Fruit fly (Drosophila melanogaster) whole organism, embryonic: ENCODE measurements around the gene spn-B.

Source experiments
- Bteb2 ChIP-seq: fragments of 200-800 bp; sonication (Bioruptor generic); optimal IDR thresholded peaks from 2 replicates; lab custom pipeline; 2016; ENCODE audit warnings: missing biosample characterization, missing genetic modification characterization
- CG10543 ChIP-seq: fragments of 200-800 bp; sonication (Bioruptor generic); optimal IDR thresholded peaks from 3 replicates; lab custom pipeline; 2017; ENCODE audit warnings: missing biosample characterization, mild to moderate bottlenecking, missing genetic modification characterization, moderate library complexity
- CG10565 ChIP-seq: fragments of 200-800 bp; sonication (Bioruptor generic); optimal IDR thresholded peaks from 3 replicates; lab custom pipeline; 2016; ENCODE audit warnings: missing biosample characterization, mild to moderate bottlenecking, missing genetic modification characterization
- CG10654 ChIP-seq: fragments of 200-800 bp; sonication (Bioruptor generic); optimal IDR thresholded peaks from 2 replicates; lab custom pipeline; 2016; ENCODE audit warnings: missing biosample characterization, missing genetic modification characterization
- CG11093 ChIP-seq: fragments of 200-800 bp; sonication (Bioruptor generic); IDR thresholded peaks from 3 replicates; pipeline ENCODE4 v1.3.6; 2022; ENCODE audit warnings: missing biosample characterization, missing genetic modification characterization
- CG11695 ChIP-seq: fragments of 200-800 bp; sonication (Bioruptor generic); IDR thresholded peaks from 3 replicates; pipeline ENCODE4 v1.3.6; 2022; ENCODE audit warnings: missing biosample characterization, missing genetic modification characterization
- CG1233 ChIP-seq: fragments of 200-800 bp; sonication (Bioruptor generic); optimal IDR thresholded peaks from 4 replicates; lab custom pipeline; 2018; ENCODE audit warnings: missing biosample characterization, mild to moderate bottlenecking, missing genetic modification characterization
- CG12744 ChIP-seq: fragments of 200-800 bp; sonication (Bioruptor generic); optimal IDR thresholded peaks from 2 replicates; lab custom pipeline; 2016; ENCODE audit warnings: missing biosample characterization, missing genetic modification characterization
- CG12942 ChIP-seq: fragments of 200-800 bp; sonication (Bioruptor generic); optimal IDR thresholded peaks from 3 replicates; lab custom pipeline; 2016; ENCODE audit warnings: missing biosample characterization, missing genetic modification characterization
- CG14667 ChIP-seq: fragments of 200-800 bp; sonication (Bioruptor generic); IDR thresholded peaks from 2 replicates; pipeline ENCODE4 v1.3.6; 2022; ENCODE audit warnings: missing biosample characterization, missing genetic modification characterization
- CG1529 ChIP-seq: fragments of 200-800 bp; sonication (Bioruptor generic); optimal IDR thresholded peaks from 3 replicates; lab custom pipeline; 2018; ENCODE audit warnings: missing biosample characterization, missing genetic modification characterization
- CG16813 ChIP-seq: fragments of 200-800 bp; sonication (Bioruptor generic); IDR thresholded peaks from 3 replicates; pipeline ENCODE4 v1.3.6; 2022; ENCODE audit warnings: missing biosample characterization, missing genetic modification characterization; ENCODE audit not compliant: partially characterized antibody
- CG17328 ChIP-seq: fragments of 200-800 bp; sonication (Bioruptor generic); IDR thresholded peaks from 2 replicates; pipeline ENCODE4 v1.3.6; 2022; ENCODE audit warnings: missing biosample characterization, missing genetic modification characterization
- CG3163 ChIP-seq: fragments of 200-800 bp; sonication (Bioruptor generic); optimal IDR thresholded peaks from 3 replicates; lab custom pipeline; 2016; ENCODE audit warnings: missing biosample characterization, missing genetic modification characterization
- CG3838 ChIP-seq: fragments of 200-800 bp; sonication (Bioruptor generic); optimal IDR thresholded peaks from 3 replicates; lab custom pipeline; 2016; ENCODE audit warnings: missing biosample characterization, missing genetic modification characterization
- CG4328 ChIP-seq: fragments of 200-800 bp; sonication (Bioruptor generic); optimal IDR thresholded peaks from 3 replicates; lab custom pipeline; 2017; ENCODE audit warnings: missing biosample characterization, missing genetic modification reagents, missing genetic modification characterization
- CG4360 ChIP-seq: fragments of 200-800 bp; sonication (Bioruptor generic); IDR thresholded peaks from 2 replicates; pipeline ENCODE4 v1.3.6; 2022; ENCODE audit warnings: missing biosample characterization, missing genetic modification characterization
- CG4617 ChIP-seq: fragments of 200-800 bp; sonication (Bioruptor generic); optimal IDR thresholded peaks from 3 replicates; lab custom pipeline; 2016; ENCODE audit warnings: missing biosample characterization, missing genetic modification characterization, borderline replicate concordance
- CG4820 ChIP-seq: fragments of 200-800 bp; sonication (Bioruptor generic); optimal IDR thresholded peaks from 3 replicates; lab custom pipeline; 2016; ENCODE audit warnings: missing biosample characterization, missing genetic modification characterization
- CG5953 ChIP-seq: fragments of 200-800 bp; sonication (Bioruptor generic); IDR thresholded peaks from 2 replicates; pipeline ENCODE4 v1.3.6; 2022; ENCODE audit warnings: missing biosample characterization, missing genetic modification characterization
- CG6272 ChIP-seq: fragments of 200-800 bp; sonication (Bioruptor generic); IDR thresholded peaks from 2 replicates; pipeline ENCODE4 v1.3.6; 2022; ENCODE audit warnings: missing biosample characterization, missing genetic modification characterization
- CG6683 ChIP-seq: fragments of 200-800 bp; sonication (Bioruptor generic); optimal IDR thresholded peaks from 2 replicates; lab custom pipeline; 2017; ENCODE audit warnings: missing biosample characterization, mild to moderate bottlenecking, missing genetic modification characterization, missing genetic modification reagents
- CG7786 ChIP-seq: fragments of 200-800 bp; sonication (Bioruptor generic); optimal IDR thresholded peaks from 2 replicates; lab custom pipeline; 2016; ENCODE audit warnings: missing biosample characterization, missing genetic modification characterization
- CG7987 ChIP-seq: fragments of 200-800 bp; sonication (Bioruptor generic); optimal IDR thresholded peaks from 2 replicates; lab custom pipeline; 2018; ENCODE audit warnings: missing biosample characterization, mild to moderate bottlenecking, missing genetic modification characterization, moderate library complexity
- CG9437 ChIP-seq: fragments of 200-800 bp; sonication (Bioruptor generic); optimal IDR thresholded peaks from 2 replicates; lab custom pipeline; 2018; ENCODE audit warnings: missing biosample characterization, mild to moderate bottlenecking, missing genetic modification characterization
- Camta ChIP-seq: fragments of 200-800 bp; sonication (Bioruptor generic); optimal IDR thresholded peaks from 2 replicates; lab custom pipeline; 2016; ENCODE audit warnings: missing biosample characterization, missing genetic modification characterization
- Dp ChIP-seq: fragments of 200-800 bp; sonication (Bioruptor generic); optimal IDR thresholded peaks from 2 replicates; lab custom pipeline; 2018; ENCODE audit warnings: missing biosample characterization, mild to moderate bottlenecking, missing genetic modification characterization, moderate library complexity
- Gsc ChIP-seq: fragments of 200-800 bp; sonication (Bioruptor generic); IDR thresholded peaks from 2 replicates; pipeline ENCODE4 v1.3.6; 2022; ENCODE audit warnings: missing biosample characterization, missing genetic modification characterization
- Gug ChIP-seq: fragments of 200-800 bp; sonication (Bioruptor generic); IDR thresholded peaks from 4 replicates; pipeline ENCODE4 v1.3.6; 2022; ENCODE audit warnings: missing biosample characterization, missing genetic modification characterization
- Hr78 ChIP-seq, 2 experiments: fragments of 200-800 bp in 1 of 2; fragments of >200 bp in 1 of 2; sonication (Bioruptor generic) in 1 of 2; optimal IDR thresholded peaks; 2 replicates each; lab custom pipeline; 2017 to 2019; ENCODE audit warnings: missing biosample characterization in 2 of 2, missing genetic modification characterization in 2 of 2, mild to moderate bottlenecking in 1 of 2, moderate library complexity in 1 of 2
- NK7.1 ChIP-seq: fragments of 200-800 bp; sonication (Bioruptor generic); optimal IDR thresholded peaks from 3 replicates; lab custom pipeline; 2016; ENCODE audit warnings: missing biosample characterization, missing genetic modification characterization
- Neu2 ChIP-seq: fragments of 200-800 bp; sonication (Bioruptor generic); optimal IDR thresholded peaks from 3 replicates; lab custom pipeline; 2016; ENCODE audit warnings: missing biosample characterization, missing genetic modification characterization, borderline replicate concordance
- Optix ChIP-seq: fragments of 200-800 bp; sonication (Bioruptor generic); IDR thresholded peaks from 3 replicates; pipeline ENCODE4 v1.3.6; 2022; ENCODE audit warnings: missing biosample characterization, missing genetic modification characterization
- Xbp1 ChIP-seq: fragments of 200-800 bp; sonication (Bioruptor generic); optimal IDR thresholded peaks from 3 replicates; lab custom pipeline; 2016; ENCODE audit warnings: missing biosample characterization, mild to moderate bottlenecking, missing genetic modification characterization
- ara ChIP-seq: fragments of 200-800 bp; sonication (Bioruptor generic); IDR thresholded peaks from 2 replicates; pipeline ENCODE4 v1.3.6; 2022; ENCODE audit warnings: missing biosample characterization, missing genetic modification characterization
- cad ChIP-seq: fragments of >200 bp; optimal IDR thresholded peaks from 2 replicates; lab custom pipeline; 2017; ENCODE audit warnings: missing biosample characterization, missing genetic modification characterization
- caup ChIP-seq: fragments of 200-800 bp; sonication (Bioruptor generic); optimal IDR thresholded peaks from 3 replicates; lab custom pipeline; 2017; ENCODE audit warnings: missing biosample characterization, mild to moderate bottlenecking, missing genetic modification characterization, moderate library complexity; ENCODE audit not compliant: severe bottlenecking
- ci ChIP-seq: fragments of 200-800 bp; sonication (Bioruptor generic); IDR thresholded peaks from 3 replicates; pipeline ENCODE4 v1.3.6; 2022; ENCODE audit warnings: missing biosample characterization, missing genetic modification characterization
- exex ChIP-seq: fragments of 200-800 bp; sonication (Bioruptor generic); optimal IDR thresholded peaks from 4 replicates; lab custom pipeline; 2018; ENCODE audit warnings: missing biosample characterization, mild to moderate bottlenecking, missing genetic modification characterization, moderate library complexity
- grau ChIP-seq: fragments of 200-800 bp; optimal IDR thresholded peaks from 3 replicates; lab custom pipeline; 2019; ENCODE audit warnings: missing biosample characterization, mild to moderate bottlenecking, missing genetic modification characterization, moderate library complexity
- jing ChIP-seq: fragments of 200-800 bp; sonication (Bioruptor generic); optimal IDR thresholded peaks from 2 replicates; lab custom pipeline; 2018; ENCODE audit warnings: missing biosample characterization, mild to moderate bottlenecking, missing genetic modification characterization
- ken ChIP-seq: fragments of 200-800 bp; sonication (Bioruptor generic); IDR thresholded peaks from 3 replicates; pipeline ENCODE4 v1.3.6; 2022; ENCODE audit warnings: missing biosample characterization, missing genetic modification characterization
- nerfin-1 ChIP-seq: fragments of 200-800 bp; sonication (Bioruptor generic); optimal IDR thresholded peaks from 3 replicates; lab custom pipeline; 2019; ENCODE audit warnings: missing biosample characterization, mild to moderate bottlenecking, missing genetic modification characterization, moderate library complexity
- sima ChIP-seq: fragments of 200-800 bp; sonication (Bioruptor generic); optimal IDR thresholded peaks from 2 replicates; lab custom pipeline; 2016; ENCODE audit warnings: missing biosample characterization, missing genetic modification characterization
- sqz ChIP-seq: fragments of 200-800 bp; sonication (Bioruptor generic); optimal IDR thresholded peaks from 3 replicates; lab custom pipeline; 2018; ENCODE audit warnings: missing biosample characterization, mild to moderate bottlenecking, missing genetic modification characterization
- tna ChIP-seq: fragments of 200-800 bp; sonication (Bioruptor generic); IDR thresholded peaks from 2 replicates; pipeline ENCODE4 v1.3.6; 2022; ENCODE audit warnings: missing biosample characterization, missing genetic modification characterization; ENCODE audit not compliant: partially characterized antibody
- tup ChIP-seq: fragments of 200-800 bp; sonication (Bioruptor generic); optimal IDR thresholded peaks from 2 replicates; lab custom pipeline; 2016; ENCODE audit warnings: missing biosample characterization, mild to moderate bottlenecking, missing genetic modification characterization, moderate library complexity
- unpg ChIP-seq: fragments of 200-800 bp; sonication (Bioruptor generic); optimal IDR thresholded peaks from 3 replicates; lab custom pipeline; 2018; ENCODE audit warnings: missing biosample characterization, mild to moderate bottlenecking, missing genetic modification characterization, moderate library complexity
- z ChIP-seq: fragments of 200-800 bp; sonication (Bioruptor generic); IDR thresholded peaks from 3 replicates; pipeline ENCODE4 v1.3.6; 2022; ENCODE audit warnings: missing biosample characterization, missing genetic modification characterization

Gene spn-B

dm6 chr3R:14370199-14370933 lies 42.5 kb downstream of the spn-B start (continued):
- peak; percentile 85 for TF ChIP-seq CG11695 (GFP tag; lab: Robert Waterston, UW)
- peak; percentile 56; the same call in 1 of the 2 replicates for TF ChIP-seq ara (GFP tag; lab: Robert Waterston, UW)
- peak; percentile 40 for TF ChIP-seq grau (tag; lab: Kevin White, UChicago)
- no peak for TF ChIP-seq Hr78 (GFP tag; optimal IDR thresholded peaks at IDR 0.05; lab: Kevin White, UChicago)
- TF ChIP-seq Bteb2 (GFP tag; lab: Kevin White, UChicago), result peak; percentile 76
- peak; percentile 65 for TF ChIP-seq cad (GFP tag; lab: Kevin White, UChicago)
- no peak; the same call in none of the 2 replicates for TF ChIP-seq CG6272 (GFP tag; lab: Robert Waterston, UW)
- peak; percentile 81 for TF ChIP-seq Camta (GFP tag; lab: Kevin White, UChicago)
- TF ChIP-seq Gug (GFP tag; lab: Robert Waterston, UW), result peak; percentile 47; the same call in 1 of the 4 replicates
- peak; percentile 93 for TF ChIP-seq ci (GFP tag; lab: Robert Waterston, UW)
- TF ChIP-seq z, result peak; percentile 26; the same call in 1 of the 3 replicates
- no peak for TF ChIP-seq CG16813 (GFP tag; lab: Robert Waterston, UW)
- peak; percentile 85 for TF ChIP-seq unpg (GFP tag; lab: Kevin White, UChicago)
- TF ChIP-seq CG6683 (GFP tag; lab: Kevin White, UChicago), result peak; percentile 31
- TF ChIP-seq CG11093 (GFP tag; lab: Robert Waterston, UW), result peak; percentile 74
- peak; percentile 64 for TF ChIP-seq NK7.1 (GFP tag; lab: Kevin White, UChicago)
- TF ChIP-seq CG4617, result peak; percentile 42
- TF ChIP-seq ken, result peak; percentile 84
- TF ChIP-seq CG3838 (GFP tag; lab: Kevin White, UChicago), result no peak
- peak; percentile 90 for TF ChIP-seq CG17328 (GFP tag; lab: Robert Waterston, UW)
- TF ChIP-seq CG1233 (GFP tag; lab: Kevin White, UChicago), result peak; percentile 16
- peak; percentile 69 for TF ChIP-seq CG10654 (GFP tag; lab: Kevin White, UChicago)
- no peak; the same call in 1 of the 2 replicates for TF ChIP-seq Gsc (GFP tag; lab: Robert Waterston, UW)
- TF ChIP-seq tna (GFP tag; lab: Robert Waterston, UW), result no peak
- TF ChIP-seq CG3163, result peak; percentile 48
- no peak for TF ChIP-seq Neu2 (GFP tag; lab: Kevin White, UChicago)
- no peak for TF ChIP-seq CG7987 (GFP tag; lab: Kevin White, UChicago)
- no peak for TF ChIP-seq CG10543 (GFP tag; lab: Kevin White, UChicago)
- peak; percentile 59 for TF ChIP-seq jing
- peak; percentile 84 for TF ChIP-seq Xbp1 (GFP tag; lab: Kevin White, UChicago)
- TF ChIP-seq CG4820 (GFP tag; lab: Kevin White, UChicago), result peak; percentile 68
- peak; percentile 2 for TF ChIP-seq CG4328 (GFP tag; lab: Kevin White, UChicago)
- peak; percentile 49 for TF ChIP-seq CG10565
- TF ChIP-seq Dp, result no peak
- peak; percentile 64 for TF ChIP-seq CG7786 (GFP tag; lab: Kevin White, UChicago)
- peak; percentile 52 for TF ChIP-seq CG1529 (GFP tag; lab: Kevin White, UChicago)
- TF ChIP-seq CG4360 (GFP tag; lab: Robert Waterston, UW), result no peak
- peak; percentile 70 for TF ChIP-seq CG14667 (GFP tag; lab: Robert Waterston, UW)
- peak; percentile 61 for TF ChIP-seq CG12942 (GFP tag; lab: Kevin White, UChicago)
- peak; percentile 61 for TF ChIP-seq CG9437 (GFP tag; lab: Kevin White, UChicago)
- TF ChIP-seq exex (tag; lab: Kevin White, UChicago), result peak; percentile 33
- peak; percentile 7 for TF ChIP-seq sqz (GFP tag; lab: Kevin White, UChicago)
- peak; percentile 81 for TF ChIP-seq Optix
- TF ChIP-seq nerfin-1 (tag; lab: Kevin White, UChicago), result no peak
- peak; percentile 79 for TF ChIP-seq CG5953
- peak; percentile 27 for TF ChIP-seq sima (GFP tag; lab: Kevin White, UChicago)
- TF ChIP-seq tup, result peak; percentile 37
- TF ChIP-seq caup (GFP tag; lab: Kevin White, UChicago), result peak; percentile 58
- TF ChIP-seq CG12744 (GFP tag; lab: Kevin White, UChicago), result peak; percentile 63
